Fruit fly (Drosophila melanogaster) S2 (cell line): ENCODE measurements around the gene Pino.

Experiments
- CG8478 ChIP-seq: fragments of >200 bp; optimal IDR thresholded peaks from 2 replicates; lab custom pipeline; 2018
- CTCF ChIP-seq, 2 experiments: fragments of >200 bp; optimal IDR thresholded peaks; 2 replicates each; lab custom pipeline; 2018

DNA sequence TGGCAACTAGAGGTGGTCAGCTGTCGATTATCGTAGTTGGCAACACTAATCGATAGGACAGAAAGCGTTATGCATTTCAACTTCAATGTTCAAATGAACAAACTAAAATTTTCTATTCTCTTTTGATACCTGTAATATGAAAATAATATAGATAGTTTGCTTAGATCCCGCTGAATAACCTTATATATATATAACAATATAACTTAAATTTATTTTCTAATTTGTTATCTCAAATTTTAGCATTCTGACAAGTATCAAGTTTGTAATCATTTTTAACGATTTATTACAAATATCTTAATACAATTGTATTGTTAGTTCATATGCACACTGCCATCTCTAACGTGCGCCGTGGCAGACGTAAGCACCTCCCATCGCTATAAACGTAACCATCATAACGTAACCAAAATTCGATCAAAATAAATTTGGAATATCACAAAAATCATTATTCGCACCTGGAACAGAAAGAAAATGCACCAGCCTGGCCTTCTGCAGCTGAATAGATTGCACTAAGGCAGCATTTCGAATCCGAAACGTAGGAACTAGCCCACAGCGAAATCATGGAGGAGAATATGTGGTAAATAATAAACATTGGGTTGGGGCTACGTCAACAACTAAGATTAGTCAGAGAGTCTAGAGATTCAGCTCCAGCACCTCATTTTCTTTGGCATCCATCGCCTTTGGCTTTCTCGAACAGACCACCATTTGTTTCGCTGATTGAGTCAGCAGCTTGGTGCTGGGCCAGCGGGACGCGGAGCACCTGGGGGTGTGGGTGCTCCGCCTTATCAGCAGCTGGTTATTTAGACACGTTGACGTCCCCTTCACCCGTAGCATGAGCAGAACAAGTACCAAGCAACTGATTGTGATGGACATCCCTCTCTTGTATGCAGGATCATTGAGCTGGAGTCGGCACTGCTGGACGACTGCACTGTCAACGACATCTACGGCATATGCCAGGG is at the start of gene Pino, which contains the start of gene TBC1D23:
- TF ChIP-seq CG8478 (lab: Kevin White, UChicago) (no peak), CTCF (optimal IDR thresholded peaks at IDR 0.05; lab: Kevin White, UChicago) (no peak)
